Fruit fly (Drosophila melanogaster): ENCODE results near the gene CG43610.
A peak's percentile ranks its signal among the peaks of the same experiment; 100 is the strongest.

Gene CG43610

dm6 chr2L:6805783-6806182 is 6.8 kb downstream of the CG43610 start, which contains the start of gene CG17375:
TSS of gene CG17375 (minus strand) at chr2L:6805792.
- no peak for TF ChIP-seq ovo (GFP tag; optimal IDR thresholded peaks at IDR 0.05)
- TF ChIP-seq Clk (GFP tag; optimal IDR thresholded peaks at IDR 0.05), result no peak
- TF ChIP-seq CG14711 (tag; optimal IDR thresholded peaks at IDR 0.05), result no peak
- no peak for TF ChIP-seq CG1620 (GFP tag; optimal IDR thresholded peaks at IDR 0.05)
- TF ChIP-seq Hr96 (GFP tag; optimal IDR thresholded peaks at IDR 0.05), result no peak
- TF ChIP-seq Mnt (GFP tag; optimal IDR thresholded peaks at IDR 0.05), result no peak
- TF ChIP-seq bab1 (GFP tag; optimal IDR thresholded peaks at IDR 0.05), result no peak
- TF ChIP-seq CG11617 (GFP tag; optimal IDR thresholded peaks at IDR 0.05), result no peak
- TF ChIP-seq kay (GFP tag; ENCODE audit: borderline replicate concordance), result no peak
- TF ChIP-seq CG12768 (GFP tag; optimal IDR thresholded peaks at IDR 0.05), result no peak
- no peak for TF ChIP-seq CG5204 (GFP tag; optimal IDR thresholded peaks at IDR 0.05)
- no peak for TF ChIP-seq Crg-1 (GFP tag; optimal IDR thresholded peaks at IDR 0.05)
- no peak for TF ChIP-seq CG7045 (GFP tag; optimal IDR thresholded peaks at IDR 0.05)

DNA sequence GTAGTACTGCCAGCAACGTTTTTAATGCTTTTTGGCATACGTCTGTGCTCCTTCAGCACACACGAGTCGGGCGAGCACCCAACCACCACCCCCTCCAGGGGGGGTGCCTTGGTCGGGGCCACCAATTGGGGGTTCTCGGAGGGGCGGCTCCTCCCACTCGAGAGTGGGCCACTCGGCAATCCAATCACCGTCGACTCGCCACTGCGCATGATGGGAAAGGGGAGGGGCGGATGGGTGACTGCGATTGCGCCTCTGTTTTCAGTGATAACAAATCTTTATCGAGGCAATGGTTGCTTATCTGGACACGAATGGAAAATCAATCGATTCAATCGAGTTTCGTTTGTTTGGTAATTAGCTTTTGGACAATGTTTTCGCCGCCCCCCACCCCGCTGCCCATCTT is 18.5 kb downstream of the CG43610 start:
- TF ChIP-seq CG7045 (GFP tag; optimal IDR thresholded peaks at IDR 0.05) (no peak), pad (GFP tag; optimal IDR thresholded peaks at IDR 0.05) (peak; percentile 25), kay (GFP tag; ENCODE audit: borderline replicate concordance) (no peak)

DNA sequence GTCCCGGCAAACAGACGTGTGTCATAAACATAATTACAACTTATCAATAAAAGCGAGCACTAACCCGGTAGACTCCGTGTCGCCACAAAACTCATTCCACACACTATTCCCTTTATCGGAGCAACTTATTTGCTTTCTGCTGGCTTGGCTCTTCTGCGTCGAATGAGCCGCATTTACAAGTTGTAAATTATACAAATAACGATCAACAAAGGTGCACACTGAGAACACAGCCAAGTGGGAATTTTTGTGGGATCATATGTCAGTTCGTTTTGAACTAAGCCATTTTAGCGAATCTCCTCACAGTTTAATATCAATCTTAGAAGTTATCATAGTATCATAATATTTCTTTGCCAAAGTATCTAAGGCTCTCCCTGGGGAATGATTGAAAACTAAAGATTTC is 19.4 kb downstream of the CG43610 start:
- TF ChIP-seq CG12768 (GFP tag; optimal IDR thresholded peaks at IDR 0.05) (no peak), CG1620 (GFP tag; optimal IDR thresholded peaks at IDR 0.05) (no peak), Hr96 (GFP tag; optimal IDR thresholded peaks at IDR 0.05) (no peak), toe (GFP tag; optimal IDR thresholded peaks at IDR 0.05) (no peak), bab1 (GFP tag; optimal IDR thresholded peaks at IDR 0.05) (no peak), CG33017 (tag; optimal IDR thresholded peaks at IDR 0.05) (no peak), CG5204 (GFP tag; optimal IDR thresholded peaks at IDR 0.05) (no peak), cnc (optimal IDR thresholded peaks at IDR 0.05) (no peak), CG11617 (GFP tag; optimal IDR thresholded peaks at IDR 0.05) (no peak), cic (GFP tag; optimal IDR thresholded peaks at IDR 0.05) (no peak), Clk (GFP tag; optimal IDR thresholded peaks at IDR 0.05) (no peak), Crg-1 (GFP tag; optimal IDR thresholded peaks at IDR 0.05) (no peak), CG7045 (GFP tag; optimal IDR thresholded peaks at IDR 0.05) (no peak), kay (GFP tag; ENCODE audit: borderline replicate concordance) (no peak), tj (GFP tag; optimal IDR thresholded peaks at IDR 0.05) (no peak), pad (GFP tag; optimal IDR thresholded peaks at IDR 0.05) (no peak)

DNA sequence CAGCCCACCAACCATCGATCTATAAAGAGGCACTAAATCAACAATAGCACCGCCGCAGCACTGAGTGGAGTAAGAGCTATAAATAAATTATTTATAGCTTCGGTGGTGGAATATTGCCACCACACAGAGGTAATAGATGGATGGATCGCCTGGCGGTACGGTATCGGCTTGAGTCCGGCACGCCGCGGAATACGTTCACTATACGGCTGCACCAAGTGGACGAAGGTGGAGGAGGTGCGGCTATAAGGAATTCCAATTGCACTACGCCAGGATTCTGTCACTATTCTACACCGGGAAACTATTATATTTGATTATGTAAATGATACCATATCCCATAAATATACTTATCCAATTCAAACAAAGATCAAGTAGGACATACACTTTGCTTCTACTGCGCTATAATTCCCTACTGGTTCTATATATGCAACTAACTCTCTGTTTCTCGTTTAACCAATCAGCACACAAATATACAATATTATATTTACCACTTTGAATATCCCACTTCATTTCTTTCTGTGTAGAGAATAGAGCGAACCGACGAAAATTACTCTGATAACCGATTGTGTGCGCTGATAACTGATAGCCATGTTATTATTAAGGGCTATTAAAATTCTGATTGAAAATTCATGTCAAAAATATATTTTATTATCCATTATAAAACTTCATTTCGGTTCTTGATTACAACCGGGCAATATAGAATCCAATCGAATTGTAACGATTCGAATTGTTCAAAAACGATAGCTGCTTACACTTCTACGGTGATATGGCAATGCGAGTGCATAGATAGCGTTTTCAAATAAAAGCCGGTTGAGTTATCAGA is 20.4 kb downstream of the CG43610 start:
- TF ChIP-seq toe (GFP tag; optimal IDR thresholded peaks at IDR 0.05) (no peak), CG11617 (GFP tag; optimal IDR thresholded peaks at IDR 0.05) (no peak), CG1620 (GFP tag; optimal IDR thresholded peaks at IDR 0.05) (no peak), CG33017 (tag; optimal IDR thresholded peaks at IDR 0.05) (peak; percentile 35)

DNA sequence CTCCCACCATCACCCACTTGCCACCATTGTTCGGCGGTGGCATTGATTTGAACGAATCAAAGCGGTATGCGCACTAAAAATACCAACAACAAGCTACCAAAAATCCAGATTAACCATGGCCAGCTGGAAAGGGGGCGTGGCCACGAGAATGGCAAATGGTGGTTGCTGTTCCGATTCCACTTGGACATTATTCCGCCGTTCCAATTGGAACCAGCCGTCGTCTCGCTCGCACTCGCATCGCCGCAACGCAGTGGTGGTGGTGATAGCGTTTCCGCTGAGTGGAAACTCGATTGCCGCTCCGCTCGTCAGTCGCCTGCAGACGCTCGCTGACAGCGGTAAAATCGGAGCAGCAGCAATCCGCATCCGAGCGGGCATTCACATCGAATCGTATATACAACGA is 22.6 kb downstream of the CG43610 start, which contains the start of gene sens-2:
TSS of gene sens-2 (plus strand) at position 304 of the 400 bp plus-strand sequence.
- TF ChIP-seq cic (GFP tag; optimal IDR thresholded peaks at IDR 0.05), result no peak
- no peak for TF ChIP-seq CG14711 (tag; optimal IDR thresholded peaks at IDR 0.05)
- no peak for TF ChIP-seq kay (GFP tag; ENCODE audit: borderline replicate concordance)
- no peak for TF ChIP-seq toe (GFP tag; optimal IDR thresholded peaks at IDR 0.05)
- no peak for TF ChIP-seq CG33017 (tag; optimal IDR thresholded peaks at IDR 0.05)
- TF ChIP-seq Hr96 (GFP tag; optimal IDR thresholded peaks at IDR 0.05), result no peak
- TF ChIP-seq CG11617 (GFP tag; optimal IDR thresholded peaks at IDR 0.05), result no peak
- TF ChIP-seq CG7101 (tag; optimal IDR thresholded peaks at IDR 0.05), result no peak
- no peak for TF ChIP-seq bab1 (GFP tag; optimal IDR thresholded peaks at IDR 0.05)
- no peak for TF ChIP-seq CG1620 (GFP tag; optimal IDR thresholded peaks at IDR 0.05)
- TF ChIP-seq CG5204 (GFP tag; optimal IDR thresholded peaks at IDR 0.05), result no peak
- TF ChIP-seq Crg-1 (GFP tag; optimal IDR thresholded peaks at IDR 0.05), result no peak
- TF ChIP-seq cnc (optimal IDR thresholded peaks at IDR 0.05), result no peak
- no peak for TF ChIP-seq CG7045 (GFP tag; optimal IDR thresholded peaks at IDR 0.05)
- TF ChIP-seq CG12768 (GFP tag; optimal IDR thresholded peaks at IDR 0.05), result no peak
- no peak for TF ChIP-seq tj (GFP tag; optimal IDR thresholded peaks at IDR 0.05)
- no peak for TF ChIP-seq ovo (GFP tag; optimal IDR thresholded peaks at IDR 0.05)

dm6 chr2L:6822044-6822443 is 23.0 kb downstream of the CG43610 start:
- TF ChIP-seq bab1 (GFP tag; optimal IDR thresholded peaks at IDR 0.05) (no peak), CG11617 (GFP tag; optimal IDR thresholded peaks at IDR 0.05) (no peak), pad (GFP tag; optimal IDR thresholded peaks at IDR 0.05) (no peak), CG1620 (GFP tag; optimal IDR thresholded peaks at IDR 0.05) (no peak), cnc (optimal IDR thresholded peaks at IDR 0.05) (no peak), Clk (GFP tag; optimal IDR thresholded peaks at IDR 0.05) (no peak), CG14711 (tag; optimal IDR thresholded peaks at IDR 0.05) (no peak), tj (GFP tag; optimal IDR thresholded peaks at IDR 0.05) (no peak), ovo (GFP tag; optimal IDR thresholded peaks at IDR 0.05) (no peak), CG33017 (tag; optimal IDR thresholded peaks at IDR 0.05) (no peak), cic (GFP tag; optimal IDR thresholded peaks at IDR 0.05) (no peak), Hr96 (GFP tag; optimal IDR thresholded peaks at IDR 0.05) (no peak), CG7101 (tag; optimal IDR thresholded peaks at IDR 0.05) (no peak), toe (GFP tag; optimal IDR thresholded peaks at IDR 0.05) (no peak), CG12768 (GFP tag; optimal IDR thresholded peaks at IDR 0.05) (no peak), CG5204 (GFP tag; optimal IDR thresholded peaks at IDR 0.05) (no peak)

Measured in whole organism, adult.